Fruit fly (Drosophila melanogaster): Measurements from ENCODE around the gene Daxx.

The Daxx gene

DNA sequence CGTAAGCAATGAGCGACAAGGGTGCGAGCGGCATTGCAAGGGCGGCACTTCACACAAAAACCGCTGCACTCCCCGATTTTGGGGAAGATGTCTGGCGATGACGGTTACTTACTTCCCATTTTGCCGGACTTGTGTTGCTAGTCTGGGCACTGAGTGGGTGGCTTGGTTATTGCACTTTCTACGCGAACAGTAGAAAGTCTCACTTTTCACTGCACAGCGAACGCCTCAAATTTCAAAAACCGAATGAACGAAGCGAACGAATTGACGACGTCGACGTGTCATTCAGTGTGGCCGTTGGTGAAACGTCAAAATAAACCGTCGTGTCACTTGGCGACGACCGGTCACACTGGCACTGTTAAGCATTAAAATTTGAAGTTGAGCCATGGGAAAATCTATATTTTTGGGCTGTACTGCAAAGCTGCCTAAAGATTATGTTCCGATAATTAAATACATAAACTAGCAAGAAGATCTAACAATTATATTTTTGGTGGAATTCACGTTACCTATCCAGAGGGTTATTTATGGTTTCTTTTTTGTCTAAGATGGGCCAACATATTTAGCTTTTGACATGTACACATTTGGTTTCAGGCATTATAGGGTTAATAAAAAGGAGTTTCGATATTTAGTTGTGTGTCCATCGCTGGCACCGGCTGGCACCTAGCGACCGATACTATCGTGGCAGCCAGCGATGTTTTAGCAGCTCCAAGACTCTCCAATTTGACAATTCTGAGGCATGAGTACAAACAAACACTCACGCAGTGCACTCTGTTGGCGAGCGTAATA, at the start of gene Daxx, which contains the start of gene Sec61alpha (continued):
- TF ChIP-seq Hmr (GFP tag; optimal IDR thresholded peaks at IDR 0.05) = peak; percentile 91
- peak; percentile 51 for TF ChIP-seq abd-A (tag; optimal IDR thresholded peaks at IDR 0.05)
- peak; percentile 87 for TF ChIP-seq CG13424 (tag; optimal IDR thresholded peaks at IDR 0.05)
- peak; percentile 21 for TF ChIP-seq fd64A (GFP tag; optimal IDR thresholded peaks at IDR 0.05)
- peak; percentile 95 for TF ChIP-seq CG9797 (GFP tag; optimal IDR thresholded peaks at IDR 0.05)
- TF ChIP-seq CG7357 (GFP tag; IDR thresholded peaks at IDR 0.05) = peak; percentile 67; the same call in 2 of the 3 replicates
- TF ChIP-seq slp2 (GFP tag; optimal IDR thresholded peaks at IDR 0.05) = peak; percentile 86
- peak; percentile 79 for TF ChIP-seq ab (GFP tag; optimal IDR thresholded peaks at IDR 0.05)
- peak in 1 of 3 experiments; percentile 67 for TF ChIP-seq lola (GFP tag; optimal IDR thresholded peaks at IDR 0.05)
- TF ChIP-seq Dbx (GFP tag; IDR thresholded peaks at IDR 0.05) = peak; percentile 94
- peak; percentile 93 for TF ChIP-seq Dip3 (GFP tag; optimal IDR thresholded peaks at IDR 0.05)
- peak; percentile 87 for TF ChIP-seq NFAT (GFP tag; IDR thresholded peaks at IDR 0.05)
- no peak for TF ChIP-seq Hr39 (optimal IDR thresholded peaks at IDR 0.05)
- no peak for TF ChIP-seq CG11696 (GFP tag; IDR thresholded peaks at IDR 0.05)
- TF ChIP-seq Hey (tag; optimal IDR thresholded peaks at IDR 0.05) = no peak
- no peak for TF ChIP-seq Stat92E (GFP tag; optimal IDR thresholded peaks at IDR 0.05)
- peak; percentile 60; the same call in 1 of the 3 replicates for TF ChIP-seq CG11093 (GFP tag; IDR thresholded peaks at IDR 0.05)
- peak; percentile 65 for TF ChIP-seq repo (GFP tag; optimal IDR thresholded peaks at IDR 0.05)
- no peak for TF ChIP-seq CG5180 (GFP tag; optimal IDR thresholded peaks at IDR 0.05)
- TF ChIP-seq CG8765 (GFP tag; IDR thresholded peaks at IDR 0.05) = peak; percentile 71
- TF ChIP-seq CG4730 (GFP tag; IDR thresholded peaks at IDR 0.05) = peak; percentile 68
- TF ChIP-seq CG6765 (GFP tag; optimal IDR thresholded peaks at IDR 0.05) = peak; percentile 67
- TF ChIP-seq cato (GFP tag; optimal IDR thresholded peaks at IDR 0.05; ENCODE audit: borderline replicate concordance) = peak; percentile 84
- TF ChIP-seq CG2889 (GFP tag; IDR thresholded peaks at IDR 0.05) = peak; percentile 85
- TF ChIP-seq CG12391 (tag; optimal IDR thresholded peaks at IDR 0.05) = peak; percentile 87
- peak; percentile 54 for TF ChIP-seq gsb (GFP tag; IDR thresholded peaks at IDR 0.05)
- peak; percentile 77 for TF ChIP-seq CG4282 (GFP tag; optimal IDR thresholded peaks at IDR 0.05)
- peak; percentile 70 for TF ChIP-seq CG18764 (GFP tag; optimal IDR thresholded peaks at IDR 0.05)
- peak; percentile 82 for TF ChIP-seq Fer3 (tag; optimal IDR thresholded peaks at IDR 0.05)
- peak; percentile 86 for TF ChIP-seq CG14014 (GFP tag; IDR thresholded peaks at IDR 0.05)
- peak; percentile 69; the same call in 2 of the 3 replicates for TF ChIP-seq jigr1 (GFP tag; IDR thresholded peaks at IDR 0.05)
- TF ChIP-seq sqz (GFP tag; optimal IDR thresholded peaks at IDR 0.05) = no peak
- TF ChIP-seq CG43689 (GFP tag; IDR thresholded peaks at IDR 0.05) = peak; percentile 38; the same call in 1 of the 2 replicates
- peak; percentile 68 for TF ChIP-seq pb (GFP tag; optimal IDR thresholded peaks at IDR 0.05)
- TF ChIP-seq CG10209 (GFP tag; optimal IDR thresholded peaks at IDR 0.05) = peak; percentile 74
- peak; percentile 63 for TF ChIP-seq CG17328 (GFP tag; IDR thresholded peaks at IDR 0.05)
- peak; percentile 77 for TF ChIP-seq CG15514 (GFP tag; optimal IDR thresholded peaks at IDR 0.05)
- peak; percentile 39 for TF ChIP-seq CG4617 (GFP tag; optimal IDR thresholded peaks at IDR 0.05; ENCODE audit: borderline replicate concordance)
- peak; percentile 37 for TF ChIP-seq sima (GFP tag; optimal IDR thresholded peaks at IDR 0.05)
- no peak for TF ChIP-seq Lpt (GFP tag; optimal IDR thresholded peaks at IDR 0.05)
- peak; percentile 85 to 88 for TF ChIP-seq chif (GFP tag; optimal IDR thresholded peaks at IDR 0.05)
- TF ChIP-seq Spps (tag; optimal IDR thresholded peaks at IDR 0.05) = peak; percentile 75
- TF ChIP-seq salm (tag; optimal IDR thresholded peaks at IDR 0.05) = peak; percentile 55
- TF ChIP-seq Doc3 (GFP tag; IDR thresholded peaks at IDR 0.05; ENCODE audit: partially characterized antibody) = peak; percentile 97
- no peak for TF ChIP-seq pan (optimal IDR thresholded peaks at IDR 0.05)
- TF ChIP-seq pan (GFP tag; optimal IDR thresholded peaks at IDR 0.05 in 1 of 2, IDR thresholded peaks at IDR 0.05 in 1 of 2) = peak in 1 of 2 experiments; percentile 84
- TF ChIP-seq danr (GFP tag; IDR thresholded peaks at IDR 0.05) = peak; percentile 66; the same call in 1 of the 2 replicates
- TF ChIP-seq sd (tag; optimal IDR thresholded peaks at IDR 0.05) = peak; percentile 46
- peak; percentile 75 for TF ChIP-seq Ada2b (GFP tag; IDR thresholded peaks at IDR 0.05)

Measured in whole organism, embryonic.